Fruit fly (Drosophila melanogaster) whole organism, adult: Measurements from ENCODE around the gene CG5969.

ENCODE experiments used
- CG14711 ChIP-seq: fragments of 200-800 bp; sonication (Bioruptor generic); optimal IDR thresholded peaks from 2 replicates; lab custom pipeline; 2018; ENCODE audit warnings: missing biosample characterization, mild to moderate bottlenecking, missing genetic modification characterization, moderate library complexity
- CG5204 ChIP-seq: fragments of 200-800 bp; sonication (Bioruptor generic); optimal IDR thresholded peaks from 2 replicates; lab custom pipeline; 2016; ENCODE audit warnings: missing biosample characterization, missing genetic modification characterization
- CG7045 ChIP-seq: fragments of 200-800 bp; sonication (Bioruptor generic); optimal IDR thresholded peaks from 2 replicates; lab custom pipeline; 2017; ENCODE audit warnings: missing biosample characterization, mild to moderate bottlenecking, missing genetic modification characterization
- cnc ChIP-seq, 2 experiments: fragments of >200 bp; optimal IDR thresholded peaks; 2 replicates each; lab custom pipeline; 2017
- kay ChIP-seq: fragments of 200-800 bp; sonication (Bioruptor generic); peaks from one replicate; lab custom pipeline; 2016; ENCODE audit warnings: missing biosample characterization, missing genetic modification characterization, borderline replicate concordance
- ovo ChIP-seq: fragments of 200-800 bp; sonication (Bioruptor generic); optimal IDR thresholded peaks from 2 replicates; lab custom pipeline; 2016; ENCODE audit warnings: missing biosample characterization, missing genetic modification characterization
- pad ChIP-seq: fragments of 200-800 bp; sonication (Bioruptor generic); optimal IDR thresholded peaks from 3 replicates; lab custom pipeline; 2017; ENCODE audit warnings: missing biosample characterization, missing genetic modification characterization, mild to moderate bottlenecking, moderate library complexity, missing genetic modification reagents
- tj ChIP-seq: fragments of 200-800 bp; sonication (Bioruptor generic); optimal IDR thresholded peaks from 3 replicates; lab custom pipeline; 2017; ENCODE audit warnings: missing biosample characterization, mild to moderate bottlenecking, missing genetic modification characterization, moderate library complexity

DNA sequence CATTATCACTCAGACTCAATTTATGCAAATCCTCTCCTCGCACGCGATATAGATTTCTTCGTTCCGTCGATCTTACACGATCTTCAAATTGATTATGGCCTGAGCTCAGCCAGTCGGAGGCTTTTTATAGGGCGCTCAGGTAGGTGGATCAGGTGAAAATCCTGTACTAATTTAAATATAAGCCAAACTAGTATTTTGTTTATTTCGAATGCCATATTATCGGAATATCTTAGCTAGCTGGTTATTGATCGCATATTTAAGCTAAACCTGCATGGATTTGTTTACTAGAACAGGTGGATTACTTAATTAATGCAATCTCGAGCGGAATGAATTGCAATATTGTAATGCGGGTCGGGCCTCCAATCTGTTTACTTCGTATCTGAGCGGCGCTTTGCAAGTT lies 33.8 kb upstream of the CG5969 start, which contains the start of gene Hpd:
- no peak for TF ChIP-seq kay
- no peak for TF ChIP-seq pad (GFP tag; lab: Kevin White, UChicago)
- no peak for TF ChIP-seq CG5204
- no peak for TF ChIP-seq cnc (optimal IDR thresholded peaks at IDR 0.05; lab: Kevin White, UChicago)
- TF ChIP-seq CG7045 (GFP tag; lab: Kevin White, UChicago) = no peak
- TF ChIP-seq CG14711 (tag; lab: Kevin White, UChicago) = no peak
- no peak for TF ChIP-seq ovo (GFP tag; lab: Kevin White, UChicago)
- TF ChIP-seq tj (GFP tag; lab: Kevin White, UChicago) = no peak
